Worm (Caenorhabditis elegans): ENCODE measurements around the gene Y43D4A.2.

Y43D4A.2 gene

ce11 chrIV:16775455-16775854 lies 19.8 kb upstream of the Y43D4A.2 start, which contains the start of gene Y43D4A.5:
Gene Y43D4A.5 (plus strand): TSS chrIV:16775755.
- TF ChIP-seq C38D4.7 (GFP tag; optimal IDR thresholded peaks at IDR 0.05) = no peak

- TF ChIP-seq dmd-4 (tag; optimal IDR thresholded peaks at IDR 0.05; ENCODE audit: borderline replicate concordance) (no peak), che-1 (tag; optimal IDR thresholded peaks at IDR 0.05) (peak; percentile 23), elt-2 (tag; optimal IDR thresholded peaks at IDR 0.05) (peak; percentile 90)
Measured at ce11 chrIV:16775029-16775428, 19.4 kb upstream of the Y43D4A.2 start.

- TF ChIP-seq sox-2 (GFP tag; IDR thresholded peaks at IDR 0.05) = no peak
- TF ChIP-seq pag-3 (tag; optimal IDR thresholded peaks at IDR 0.05; ENCODE audit: borderline replicate concordance) = no peak
- no peak for TF ChIP-seq ztf-16 (tag; optimal IDR thresholded peaks at IDR 0.05)
- no peak for TF ChIP-seq unc-3 (GFP tag; conservative IDR thresholded peaks at IDR 0.05)
- TF ChIP-seq unc-3 (tag; optimal IDR thresholded peaks at IDR 0.05) = no peak
- no peak for TF ChIP-seq pha-2 (tag; optimal IDR thresholded peaks at IDR 0.05)
- no peak for TF ChIP-seq fkh-6 (tag; optimal IDR thresholded peaks at IDR 0.05)
- TF ChIP-seq pax-1 (tag; optimal IDR thresholded peaks at IDR 0.05) = no peak
- no peak for TF ChIP-seq C08G9.2 (tag; optimal IDR thresholded peaks at IDR 0.05)
- TF ChIP-seq npax-4 (tag; optimal IDR thresholded peaks at IDR 0.05) = no peak
- TF ChIP-seq odd-2 (tag; optimal IDR thresholded peaks at IDR 0.05) = no peak
- TF ChIP-seq T23F11.4 (GFP tag; optimal IDR thresholded peaks at IDR 0.05) = no peak
- TF ChIP-seq sox-4 (tag; optimal IDR thresholded peaks at IDR 0.05) = no peak
- no peak for TF ChIP-seq dve-1 (tag; optimal IDR thresholded peaks at IDR 0.05)
- TF ChIP-seq ceh-19 (GFP tag; optimal IDR thresholded peaks at IDR 0.05) = no peak
- no peak for TF ChIP-seq ceh-48 (tag; optimal IDR thresholded peaks at IDR 0.05)
- TF ChIP-seq ceh-14 (tag; optimal IDR thresholded peaks at IDR 0.05) = no peak
- TF ChIP-seq hlh-13 (GFP tag; optimal IDR thresholded peaks at IDR 0.05) = no peak
Measured at ce11 chrIV:16751087-16751486, 4.6 kb downstream of the Y43D4A.2 start.

- TF ChIP-seq nhr-11 (tag; optimal IDR thresholded peaks at IDR 0.05) (no peak), sox-4 (tag; optimal IDR thresholded peaks at IDR 0.05) (no peak), F13H6.1 (tag; optimal IDR thresholded peaks at IDR 0.05) (no peak), ceh-19 (GFP tag; optimal IDR thresholded peaks at IDR 0.05) (no peak), pag-3 (tag; optimal IDR thresholded peaks at IDR 0.05; ENCODE audit: borderline replicate concordance) (no peak)
Measured at ce11 chrIV:16743530-16743929, 12.1 kb downstream of the Y43D4A.2 start, which contains the start of gene Y43D4A.1. Gene Y43D4A.1 (plus strand): TSS chrIV:16743830.

ce11 chrIV:16740769-16741168 lies 14.9 kb downstream of the Y43D4A.2 start, which contains the start of gene Y51H4A.24:
Gene Y51H4A.24 (minus strand): TSS chrIV:16740869.
- no peak for TF ChIP-seq dmd-4 (tag; optimal IDR thresholded peaks at IDR 0.05; ENCODE audit: borderline replicate concordance)
- TF ChIP-seq ref-2 (tag; optimal IDR thresholded peaks at IDR 0.05) = no peak

- TF ChIP-seq tbx-2 (tag; optimal IDR thresholded peaks at IDR 0.05) (no peak), unc-55 (GFP tag; optimal IDR thresholded peaks at IDR 0.05) (no peak), ceh-2 (tag; optimal IDR thresholded peaks at IDR 0.05) (no peak), pat-9 (tag; optimal IDR thresholded peaks at IDR 0.05) (no peak), ets-4 (tag; optimal IDR thresholded peaks at IDR 0.05) (no peak), T23F11.4 (GFP tag; optimal IDR thresholded peaks at IDR 0.05) (no peak), nhr-11 (tag; optimal IDR thresholded peaks at IDR 0.05) (no peak), elt-4 (tag; optimal IDR thresholded peaks at IDR 0.05) (no peak), gmeb-2 (tag; optimal IDR thresholded peaks at IDR 0.05) (no peak), ceh-24 (tag; optimal IDR thresholded peaks at IDR 0.05) (no peak), zip-5 (tag; optimal IDR thresholded peaks at IDR 0.05) (no peak), fkh-10 (GFP tag; optimal IDR thresholded peaks at IDR 0.05) (no peak), ama-1 (optimal IDR thresholded peaks at IDR 0.05) (no peak), syd-9 (tag; optimal IDR thresholded peaks at IDR 0.05) (no peak), ceh-34 (tag; optimal IDR thresholded peaks at IDR 0.05) (no peak), madf-2 (tag; optimal IDR thresholded peaks at IDR 0.05) (no peak), mec-3 (tag; optimal IDR thresholded peaks at IDR 0.05; ENCODE audit: borderline replicate concordance) (no peak), K09A11.1 (tag; optimal IDR thresholded peaks at IDR 0.05; ENCODE audit: insufficient read depth) (no peak), sox-4 (tag; optimal IDR thresholded peaks at IDR 0.05) (no peak)
Measured at ce11 chrIV:16735957-16736356, 19.7 kb downstream of the Y43D4A.2 start, which contains the start of gene Y51H4A.25. Gene Y51H4A.25 (plus strand): TSS chrIV:16736329.
